Fruit fly (Drosophila melanogaster) whole organism, prepupa: Measurements from ENCODE around the gene CG16727.

Experiments
- CG9139 ChIP-seq: fragments of 200-800 bp; sonication (Bioruptor generic); optimal IDR thresholded peaks from 3 replicates; lab custom pipeline; 2017; ENCODE audit warnings: missing biosample characterization, mild to moderate bottlenecking, missing genetic modification characterization
- fd59A ChIP-seq: fragments of 200-800 bp; sonication (Bioruptor generic); optimal IDR thresholded peaks from 2 replicates; lab custom pipeline; 2017; ENCODE audit warnings: missing biosample characterization, mild to moderate bottlenecking, missing genetic modification characterization, missing genetic modification reagents

dm6 chr3R:19569654-19570053 is 43.5 kb upstream of the CG16727 start:
- TF ChIP-seq fd59A (GFP tag; lab: Kevin White, UChicago) (no peak), CG9139 (no peak)
